Worm (Caenorhabditis elegans) whole organism, L3 larva: ENCODE results near the gene T23B5.4.

Source experiments
- R02D3.7 ChIP-seq: fragments of 150-350 bp; optimal IDR thresholded peaks from 2 replicates; lab custom pipeline; 2014; ENCODE audit warnings: missing biosample characterization, missing genetic modification characterization
- ZK546.5 ChIP-seq: sonication (generic microtip); optimal IDR thresholded peaks from 2 replicates; lab custom pipeline; 2017; ENCODE audit warnings: missing biosample characterization, missing genetic modification characterization
- aly-2 ChIP-seq: fragments of 150-350 bp; optimal IDR thresholded peaks from 2 replicates; lab custom pipeline; 2014; ENCODE audit warnings: missing biosample characterization, missing genetic modification characterization
- ama-1 ChIP-seq: fragments of 150-350 bp; optimal IDR thresholded peaks from 2 replicates; lab custom pipeline; 2018
- ceh-16 ChIP-seq: sonication (generic microtip); optimal IDR thresholded peaks from 2 replicates; lab custom pipeline; 2017; ENCODE audit warnings: missing biosample characterization, missing genetic modification characterization
- ceh-28 ChIP-seq: fragments of 150-350 bp; optimal IDR thresholded peaks from 2 replicates; lab custom pipeline; 2014; ENCODE audit warnings: missing biosample characterization, missing genetic modification reagents, missing genetic modification characterization
- ceh-82 ChIP-seq: fragments of 150-350 bp; optimal IDR thresholded peaks from 2 replicates; lab custom pipeline; 2014; ENCODE audit warnings: missing biosample characterization, missing genetic modification characterization
- ceh-9 ChIP-seq: sonication (generic microtip); optimal IDR thresholded peaks from 2 replicates; lab custom pipeline; 2018; ENCODE audit warnings: missing biosample characterization, missing genetic modification characterization
- daf-12 ChIP-seq: fragments of 150-350 bp; optimal IDR thresholded peaks from 2 replicates; lab custom pipeline; 2014; ENCODE audit warnings: missing biosample characterization, missing genetic modification reagents, missing genetic modification characterization
- egl-27 ChIP-seq: sonication (generic microtip); optimal IDR thresholded peaks from 4 replicates; lab custom pipeline; 2017; ENCODE audit warnings: missing biosample characterization, missing genetic modification reagents, missing genetic modification characterization
- egl-5 ChIP-seq: fragments of 150-350 bp; optimal IDR thresholded peaks from 2 replicates; lab custom pipeline; 2017; ENCODE audit warnings: missing biosample characterization, missing genetic modification reagents, missing genetic modification characterization, inconsistent platforms
- elt-1 ChIP-seq: fragments of 150-350 bp; optimal IDR thresholded peaks from 2 replicates; lab custom pipeline; 2014; ENCODE audit warnings: missing biosample characterization, missing genetic modification characterization
- elt-2 ChIP-seq: sonication (generic microtip); optimal IDR thresholded peaks from 2 replicates; lab custom pipeline; 2016; ENCODE audit warnings: missing genetic modification reagents, mild to moderate bottlenecking, missing genetic modification characterization, missing compliant biosample characterization
- elt-3 ChIP-seq, 3 experiments: fragments of 150-350 bp in 1 of 3; sonication (generic microtip) in 2 of 3; optimal IDR thresholded peaks; 2 replicates in 2 of 3; 4 replicates in 1 of 3; lab custom pipeline; 2014 to 2017; ENCODE audit warnings: missing biosample characterization in 3 of 3, missing genetic modification characterization in 3 of 3
- eor-1 ChIP-seq, 2 experiments: fragments of 150-350 bp; optimal IDR thresholded peaks; 2 replicates each; lab custom pipeline; 2014 to 2018; ENCODE audit warnings: missing biosample characterization in 2 of 2, missing genetic modification characterization in 2 of 2
- fkh-10 ChIP-seq: sonication (generic microtip); optimal IDR thresholded peaks from 2 replicates; lab custom pipeline; 2017; ENCODE audit warnings: missing biosample characterization, missing genetic modification reagents, missing genetic modification characterization
- fkh-2 ChIP-seq: fragments of 150-350 bp; optimal IDR thresholded peaks from 2 replicates; lab custom pipeline; 2014; ENCODE audit warnings: missing biosample characterization, missing genetic modification reagents, missing genetic modification characterization
- hmg-11 ChIP-seq: sonication (generic microtip); optimal IDR thresholded peaks from 2 replicates; lab custom pipeline; 2016; ENCODE audit warnings: missing genetic modification characterization, missing compliant biosample characterization
- jun-1 ChIP-seq: fragments of 150-350 bp; optimal IDR thresholded peaks from 2 replicates; lab custom pipeline; 2014; ENCODE audit warnings: missing biosample characterization, missing genetic modification reagents, missing genetic modification characterization
- lin-15B ChIP-seq: fragments of 150-350 bp; optimal IDR thresholded peaks from 2 replicates; lab custom pipeline; 2014; ENCODE audit warnings: missing biosample characterization, missing genetic modification characterization
- lin-39 ChIP-seq: fragments of 150-350 bp; optimal IDR thresholded peaks from 2 replicates; lab custom pipeline; 2018; ENCODE audit warnings: missing biosample characterization, missing genetic modification reagents, missing genetic modification characterization
- lsy-12 ChIP-seq: sonication (generic microtip); optimal IDR thresholded peaks from 2 replicates; lab custom pipeline; 2016; ENCODE audit warnings: mild to moderate bottlenecking, missing genetic modification characterization, missing compliant biosample characterization
- mml-1 ChIP-seq: fragments of 150-350 bp; sonication (generic microtip); optimal IDR thresholded peaks from 3 replicates; lab custom pipeline; 2014; ENCODE audit warnings: missing biosample characterization, missing genetic modification characterization
- nfya-1 ChIP-seq: sonication (generic microtip); optimal IDR thresholded peaks from 2 replicates; lab custom pipeline; 2017; ENCODE audit warnings: missing genetic modification characterization, mild to moderate bottlenecking, missing compliant biosample characterization, antibody characterized with exemption, moderate library complexity; ENCODE audit not compliant: insufficient read depth
- nhr-11 ChIP-seq: fragments of 150-350 bp; optimal IDR thresholded peaks from 2 replicates; lab custom pipeline; 2014; ENCODE audit warnings: missing biosample characterization, missing genetic modification characterization
- nhr-12 ChIP-seq: fragments of 150-350 bp; optimal IDR thresholded peaks from 2 replicates; lab custom pipeline; 2014; ENCODE audit warnings: missing biosample characterization, missing genetic modification characterization
- nhr-23 ChIP-seq: fragments of 150-350 bp; optimal IDR thresholded peaks from 2 replicates; lab custom pipeline; 2014; ENCODE audit warnings: missing biosample characterization, missing genetic modification reagents, missing genetic modification characterization
- nhr-237 ChIP-seq: fragments of 150-350 bp; optimal IDR thresholded peaks from 2 replicates; lab custom pipeline; 2014; ENCODE audit warnings: missing biosample characterization, missing genetic modification characterization
- nhr-25 ChIP-seq: sonication (generic microtip); optimal IDR thresholded peaks from 2 replicates; lab custom pipeline; 2017; ENCODE audit warnings: missing biosample characterization, missing genetic modification characterization
- nhr-43 ChIP-seq: sonication (generic microtip); optimal IDR thresholded peaks from 2 replicates; lab custom pipeline; 2016; ENCODE audit warnings: mild to moderate bottlenecking, missing genetic modification characterization, missing compliant biosample characterization; ENCODE audit not compliant: poor library complexity, severe bottlenecking
- nhr-67 ChIP-seq: fragments of 150-350 bp; optimal IDR thresholded peaks from 2 replicates; lab custom pipeline; 2014; ENCODE audit warnings: missing biosample characterization, missing genetic modification characterization
- nhr-76 ChIP-seq: fragments of 150-350 bp; sonication (generic microtip); optimal IDR thresholded peaks from 5 replicates; lab custom pipeline; 2014; ENCODE audit warnings: missing biosample characterization, missing genetic modification characterization
- nhr-77 ChIP-seq: fragments of 150-350 bp; optimal IDR thresholded peaks from 2 replicates; lab custom pipeline; 2014; ENCODE audit warnings: missing biosample characterization, missing genetic modification characterization
- pha-4 ChIP-seq: fragments of 150-350 bp; optimal IDR thresholded peaks from 2 replicates; lab custom pipeline; 2014; ENCODE audit warnings: missing biosample characterization, missing genetic modification reagents, missing genetic modification characterization
- pqm-1 ChIP-seq: fragments of 150-350 bp; optimal IDR thresholded peaks from 2 replicates; lab custom pipeline; 2017; ENCODE audit warnings: missing biosample characterization, missing genetic modification characterization, inconsistent platforms
- sea-2 ChIP-seq: fragments of 150-350 bp; sonication (generic microtip); optimal IDR thresholded peaks from 4 replicates; lab custom pipeline; 2014; ENCODE audit warnings: missing biosample characterization, missing genetic modification reagents, missing genetic modification characterization
- skn-1 ChIP-seq: fragments of 150-350 bp; optimal IDR thresholded peaks from 2 replicates; lab custom pipeline; 2014; ENCODE audit warnings: missing biosample characterization, missing genetic modification characterization
- snpc-4 ChIP-seq: fragments of 150-350 bp; optimal IDR thresholded peaks from 2 replicates; lab custom pipeline; 2014; ENCODE audit warnings: missing biosample characterization, missing genetic modification characterization
- tbx-2 ChIP-seq: sonication (generic microtip); optimal IDR thresholded peaks from 2 replicates; lab custom pipeline; 2016; ENCODE audit warnings: mild to moderate bottlenecking, missing genetic modification characterization, missing compliant biosample characterization
- unc-62 ChIP-seq: fragments of 150-350 bp; sonication (generic microtip); optimal IDR thresholded peaks from 4 replicates; lab custom pipeline; 2014; ENCODE audit warnings: missing biosample characterization, missing genetic modification reagents, missing genetic modification characterization
- ztf-11 ChIP-seq: fragments of 150-350 bp; optimal IDR thresholded peaks from 2 replicates; lab custom pipeline; 2014; ENCODE audit warnings: missing biosample characterization, missing genetic modification characterization

The T23B5.4 gene

ce11 chrIV:12719664-12720063 lies 44.9 kb downstream of the T23B5.4 start, which contains the start of gene idpp-7:
idpp-7 (plus strand) TSS chrIV:12719964.
- TF ChIP-seq ztf-11 (tag; lab: Kevin White, UChicago) (no peak), pha-4 (tag; lab: Kevin White, UChicago) (no peak), ceh-9 (tag; lab: Kevin White, UChicago) (no peak), nhr-23 (tag; lab: Kevin White, UChicago) (no peak), elt-3 (tag; optimal IDR thresholded peaks at IDR 0.05; lab: Kevin White, UChicago) (no peak), sea-2 (GFP tag; lab: Kevin White, UChicago) (no peak), nhr-67 (tag; lab: Kevin White, UChicago) (no peak), ama-1 (no peak), lsy-12 (tag; lab: Kevin White, UChicago) (no peak)

- peak; percentile 53 for TF ChIP-seq nhr-43
- TF ChIP-seq ceh-16 (tag; lab: Kevin White, UChicago) = no peak
- no peak for TF ChIP-seq nhr-76 (tag; lab: Kevin White, UChicago)
- no peak for TF ChIP-seq snpc-4 (tag; lab: Kevin White, UChicago)
- TF ChIP-seq sea-2 (GFP tag; lab: Kevin White, UChicago) = no peak
These were observed 46.3 kb downstream of the T23B5.4 start, which contains the start of gene T23F6.2 for ce11 chrIV:12721106-12721505. T23F6.2 (plus strand) TSS chrIV:12721356.

- TF ChIP-seq tbx-2 (tag; lab: Kevin White, UChicago) (peak; percentile 55), ceh-16 (tag; lab: Kevin White, UChicago) (no peak), eor-1 (tag; optimal IDR thresholded peaks at IDR 0.05; lab: Kevin White, UChicago) (no peak), ztf-11 (tag; lab: Kevin White, UChicago) (no peak), lin-15B (tag; lab: Kevin White, UChicago) (peak; percentile 83), lsy-12 (tag; lab: Kevin White, UChicago) (peak; percentile 57), hmg-11 (tag; lab: Kevin White, UChicago) (peak; percentile 89), elt-2 (tag; lab: Kevin White, UChicago) (peak; percentile 48), elt-1 (tag; lab: Kevin White, UChicago) (no peak), pqm-1 (tag; lab: Kevin White, UChicago) (peak; percentile 70), nhr-12 (tag; lab: Kevin White, UChicago) (no peak), nhr-237 (tag; lab: Kevin White, UChicago) (no peak), elt-3 (tag; optimal IDR thresholded peaks at IDR 0.05; lab: Kevin White, UChicago) (no peak), egl-5 (tag; lab: Kevin White, UChicago) (peak; percentile 73), lin-39 (tag; lab: Kevin White, UChicago) (peak; percentile 69), nhr-11 (peak; percentile 69), ceh-28 (peak; percentile 73), jun-1 (tag; lab: Kevin White, UChicago) (peak; percentile 54), snpc-4 (tag; lab: Kevin White, UChicago) (peak; percentile 75), pha-4 (tag; lab: Kevin White, UChicago) (peak; percentile 95), nfya-1 (tag; lab: Kevin White, UChicago) (peak; percentile 84), nhr-43 (peak; percentile 86), ceh-82 (tag; lab: Kevin White, UChicago) (peak; percentile 82), nhr-23 (tag; lab: Kevin White, UChicago) (peak; percentile 92), nhr-25 (tag; lab: Kevin White, UChicago) (peak; percentile 71), egl-27 (tag; lab: Kevin White, UChicago) (no peak), nhr-77 (peak; percentile 64), skn-1 (tag; lab: Kevin White, UChicago) (peak; percentile 57), R02D3.7 (tag; lab: Kevin White, UChicago) (peak; percentile 99)
These were observed 49.8 kb downstream of the T23B5.4 start, which contains the start of the genes T23F6.3 and rbd-1 for ce11 chrIV:12724641-12725040. T23F6.3 (minus strand) TSS chrIV:12724760. rbd-1 (plus strand) TSS chrIV:12724986.

- TF ChIP-seq aly-2 (tag; lab: Kevin White, UChicago) (no peak), ztf-11 (tag; lab: Kevin White, UChicago) (no peak), nhr-12 (tag; lab: Kevin White, UChicago) (no peak), nhr-237 (tag; lab: Kevin White, UChicago) (no peak), ZK546.5 (tag; lab: Kevin White, UChicago) (no peak), pqm-1 (tag; lab: Kevin White, UChicago) (no peak), R02D3.7 (tag; lab: Kevin White, UChicago) (no peak), lin-39 (tag; lab: Kevin White, UChicago) (no peak), daf-12 (tag; lab: Kevin White, UChicago) (no peak), fkh-10 (GFP tag; lab: Kevin White, UChicago) (no peak), mml-1 (tag; lab: Kevin White, UChicago) (no peak), nhr-25 (tag; lab: Kevin White, UChicago) (no peak), unc-62 (GFP tag; lab: Kevin White, UChicago) (no peak), fkh-2 (no peak), ceh-28 (no peak), tbx-2 (tag; lab: Kevin White, UChicago) (no peak)
These were observed 50.4 kb downstream of the T23B5.4 start for ce11 chrIV:12725228-12725627.
